Worm (Caenorhabditis elegans): Measurements from ENCODE around the gene gpch-1.
"Not testable (repeated sequence)": the region's sequence is repeated elsewhere in the genome, so short reads cannot be mapped to it uniquely, and the experiment has no call there.

DNA sequence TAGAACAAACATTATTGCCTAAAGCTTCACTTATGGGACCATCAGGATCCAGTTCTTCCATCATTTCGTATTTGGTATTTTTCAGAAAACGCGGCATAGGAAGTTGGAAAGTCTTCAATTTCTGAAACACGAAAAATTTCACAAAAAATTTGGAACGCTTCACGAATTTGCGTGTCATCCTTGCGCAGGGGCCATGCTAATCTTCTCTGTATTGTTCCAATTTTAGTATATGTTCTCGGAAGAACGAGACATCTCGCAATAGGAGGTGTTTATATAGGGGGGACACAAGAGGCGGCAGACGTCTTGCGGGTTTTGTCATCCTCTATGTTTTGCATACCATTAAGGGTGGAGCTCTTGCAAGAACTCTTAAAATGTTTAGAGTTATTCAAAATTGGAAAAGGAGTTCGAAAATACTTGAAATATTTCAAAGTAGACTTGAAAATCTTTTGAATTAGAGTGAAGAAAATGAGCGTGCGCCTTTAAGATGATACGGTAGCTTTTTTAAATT lies 18.4 kb downstream of the gpch-1 start:
- TF ChIP-seq tab-1 (GFP tag; IDR thresholded peaks at IDR 0.05) (peak; percentile 93), flt-1 (GFP tag; IDR thresholded peaks at IDR 0.05) (peak; percentile 95), klf-2 (GFP tag; conservative IDR thresholded peaks at IDR 0.05) (peak; percentile 83), T22C8.4 (GFP tag; IDR thresholded peaks at IDR 0.05) (peak; percentile 87), ztf-29 (GFP tag; IDR thresholded peaks at IDR 0.05) (peak; percentile 87)
- TF ChIP-seq med-1 (GFP tag; optimal IDR thresholded peaks at IDR 0.05; ENCODE audit: insufficient read depth); cog-1 (tag; optimal IDR thresholded peaks at IDR 0.05): not testable (repeated sequence)
